Worm (Caenorhabditis elegans): Measurements from ENCODE around the gene nspg-3.

DNA sequence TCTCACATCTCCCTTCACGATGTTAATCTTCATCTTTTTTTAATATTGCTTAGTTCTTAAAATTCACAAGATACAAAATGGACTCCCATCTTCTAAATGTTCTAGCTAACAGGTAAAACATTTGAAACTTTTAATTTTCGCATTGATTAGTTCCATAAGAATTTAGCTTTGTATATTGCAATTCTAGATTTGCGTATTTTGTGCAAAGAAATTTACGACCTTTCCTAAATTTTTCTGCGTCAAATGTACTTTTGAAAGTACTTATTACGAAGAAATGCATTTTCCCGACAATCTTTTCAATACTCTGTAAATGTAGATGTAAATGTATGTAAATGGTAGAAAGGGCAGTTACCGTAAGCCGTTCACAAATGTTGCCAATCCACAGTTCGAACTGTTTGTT lies 12.4 kb downstream of the nspg-3 start:
- TF ChIP-seq aly-2 (tag; optimal IDR thresholded peaks at IDR 0.05) (no peak), sem-4 (tag; optimal IDR thresholded peaks at IDR 0.05) (no peak), nhr-10 (tag; optimal IDR thresholded peaks at IDR 0.05) (no peak), sma-3 (GFP tag; optimal IDR thresholded peaks at IDR 0.05) (no peak), ama-1 (optimal IDR thresholded peaks at IDR 0.05) (no peak), nhr-21 (tag; optimal IDR thresholded peaks at IDR 0.05) (no peak), nhr-11 (tag; optimal IDR thresholded peaks at IDR 0.05) (no peak)
